Fruit fly (Drosophila melanogaster) whole organism, embryonic: Measurements from ENCODE around the gene CG5180.

Experiments
- Bgb ChIP-seq: fragments of 200-800 bp; sonication (Bioruptor generic); IDR thresholded peaks from 2 replicates; pipeline ENCODE4 v1.3.6; 2022; ENCODE audit warnings: missing biosample characterization, missing genetic modification characterization; ENCODE audit not compliant: partially characterized antibody
- CG10274 ChIP-seq: fragments of 200-800 bp; sonication (Bioruptor generic); optimal IDR thresholded peaks from 3 replicates; lab custom pipeline; 2017; ENCODE audit warnings: missing biosample characterization, mild to moderate bottlenecking, missing genetic modification characterization
- CG10431 ChIP-seq: fragments of 200-800 bp; sonication (Bioruptor generic); optimal IDR thresholded peaks from 3 replicates; lab custom pipeline; 2018; ENCODE audit warnings: missing biosample characterization, mild to moderate bottlenecking, missing genetic modification characterization
- CG12104 ChIP-seq: fragments of 200-800 bp; sonication (Bioruptor generic); optimal IDR thresholded peaks from 3 replicates; lab custom pipeline; 2016; ENCODE audit warnings: missing biosample characterization, missing genetic modification characterization
- CG12391 ChIP-seq: fragments of 200-800 bp; sonication (Bioruptor generic); optimal IDR thresholded peaks from 3 replicates; lab custom pipeline; 2018; ENCODE audit warnings: missing biosample characterization, mild to moderate bottlenecking, missing genetic modification characterization, moderate library complexity
- CG13287 ChIP-seq: fragments of 200-800 bp; sonication (Bioruptor generic); IDR thresholded peaks from 2 replicates; pipeline ENCODE4 v1.3.6; 2022; ENCODE audit warnings: missing biosample characterization, missing genetic modification characterization; ENCODE audit not compliant: partially characterized antibody
- CG13424 ChIP-seq: fragments of 200-800 bp; sonication (Bioruptor generic); optimal IDR thresholded peaks from 2 replicates; lab custom pipeline; 2019; ENCODE audit warnings: missing biosample characterization, mild to moderate bottlenecking, missing genetic modification characterization, moderate library complexity
- CG14860 ChIP-seq: fragments of 200-800 bp; sonication (Bioruptor generic); IDR thresholded peaks from 3 replicates; pipeline ENCODE4 v1.3.6; 2022; ENCODE audit warnings: missing biosample characterization, missing genetic modification characterization; ENCODE audit not compliant: partially characterized antibody
- CG14965 ChIP-seq: fragments of 200-800 bp; sonication (Bioruptor generic); optimal IDR thresholded peaks from 2 replicates; lab custom pipeline; 2016; ENCODE audit warnings: missing biosample characterization, missing genetic modification characterization, borderline replicate concordance
- CG1529 ChIP-seq: fragments of 200-800 bp; sonication (Bioruptor generic); optimal IDR thresholded peaks from 3 replicates; lab custom pipeline; 2018; ENCODE audit warnings: missing biosample characterization, missing genetic modification characterization
- CG15601 ChIP-seq: fragments of 200-800 bp; sonication (Bioruptor generic); optimal IDR thresholded peaks from 3 replicates; lab custom pipeline; 2019; ENCODE audit warnings: missing biosample characterization, mild to moderate bottlenecking, missing genetic modification characterization, moderate library complexity
- CG17912 ChIP-seq: fragments of 200-800 bp; sonication (Bioruptor generic); optimal IDR thresholded peaks from 2 replicates; lab custom pipeline; 2018; ENCODE audit warnings: missing biosample characterization, mild to moderate bottlenecking, missing genetic modification characterization
- CG18764 ChIP-seq: fragments of 200-800 bp; sonication (Bioruptor generic); optimal IDR thresholded peaks from 3 replicates; lab custom pipeline; 2016; ENCODE audit warnings: missing biosample characterization, missing genetic modification characterization
- CG2129 ChIP-seq: fragments of 200-800 bp; sonication (Bioruptor generic); IDR thresholded peaks from 2 replicates; pipeline ENCODE4 v1.3.6; 2022; ENCODE audit warnings: missing biosample characterization, missing genetic modification characterization; ENCODE audit not compliant: partially characterized antibody
- CG2199 ChIP-seq: fragments of 200-800 bp; sonication (Bioruptor generic); IDR thresholded peaks from 3 replicates; pipeline ENCODE4 v1.3.6; 2022; ENCODE audit warnings: missing biosample characterization, missing genetic modification characterization
- CG2875 ChIP-seq: fragments of 200-800 bp; sonication (Bioruptor generic); optimal IDR thresholded peaks from 2 replicates; lab custom pipeline; 2017; ENCODE audit warnings: missing biosample characterization, mild to moderate bottlenecking, missing genetic modification characterization, missing genetic modification reagents
- CG33557 ChIP-seq: fragments of 200-800 bp; sonication (Bioruptor generic); optimal IDR thresholded peaks from 2 replicates; lab custom pipeline; 2019; ENCODE audit warnings: missing biosample characterization, mild to moderate bottlenecking, missing genetic modification characterization, moderate library complexity
- CG34422 ChIP-seq: fragments of 200-800 bp; sonication (Bioruptor generic); IDR thresholded peaks from 3 replicates; pipeline ENCODE4 v1.3.6; 2022; ENCODE audit warnings: missing biosample characterization, missing genetic modification characterization
- CG4707 ChIP-seq: fragments of 200-800 bp; sonication (Bioruptor generic); optimal IDR thresholded peaks from 2 replicates; lab custom pipeline; 2018; ENCODE audit warnings: missing biosample characterization, mild to moderate bottlenecking, missing genetic modification characterization, moderate library complexity
- CG6254 ChIP-seq: fragments of 200-800 bp; sonication (Bioruptor generic); optimal IDR thresholded peaks from 3 replicates; lab custom pipeline; 2017; ENCODE audit warnings: mild to moderate bottlenecking, missing biosample characterization, missing genetic modification reagents, missing genetic modification characterization
- CG7372 ChIP-seq: fragments of 200-800 bp; sonication (Bioruptor generic); IDR thresholded peaks from 2 replicates; pipeline ENCODE4 v1.3.6; 2022; ENCODE audit warnings: missing biosample characterization, missing genetic modification characterization
- CG8388 ChIP-seq: fragments of 200-800 bp; sonication (Bioruptor generic); optimal IDR thresholded peaks from 2 replicates; lab custom pipeline; 2019; ENCODE audit warnings: missing biosample characterization, mild to moderate bottlenecking, missing genetic modification characterization, moderate library complexity
- Dip3 ChIP-seq: fragments of 200-800 bp; sonication (Bioruptor generic); optimal IDR thresholded peaks from 3 replicates; lab custom pipeline; 2016; ENCODE audit warnings: missing biosample characterization, missing genetic modification characterization
- ERR ChIP-seq: fragments of 200-800 bp; sonication (Bioruptor generic); optimal IDR thresholded peaks from 2 replicates; lab custom pipeline; 2016; ENCODE audit warnings: missing biosample characterization, missing genetic modification characterization
- Eip74EF ChIP-seq, 2 experiments: fragments of 200-800 bp in 1 of 2; fragments of >200 bp in 1 of 2; sonication (Bioruptor generic) in 1 of 2; optimal IDR thresholded peaks; 2 replicates each; lab custom pipeline; 2017 to 2019; ENCODE audit warnings: missing biosample characterization in 2 of 2, missing genetic modification characterization in 2 of 2, mild to moderate bottlenecking in 1 of 2, moderate library complexity in 1 of 2
- Fer2 ChIP-seq: fragments of 200-800 bp; sonication (Bioruptor generic); optimal IDR thresholded peaks from 2 replicates; lab custom pipeline; 2018; ENCODE audit warnings: missing biosample characterization, mild to moderate bottlenecking, missing genetic modification characterization, moderate library complexity
- Hmr ChIP-seq: fragments of 200-800 bp; sonication (Bioruptor generic); optimal IDR thresholded peaks from 3 replicates; lab custom pipeline; 2017; ENCODE audit warnings: mild to moderate bottlenecking, missing biosample characterization, missing genetic modification reagents, missing genetic modification characterization
- Hr51 ChIP-seq, 2 experiments: fragments of 200-800 bp; sonication (Bioruptor generic); optimal IDR thresholded peaks; 2 replicates in 1 of 2; 3 replicates in 1 of 2; lab custom pipeline; 2016 to 2018; ENCODE audit warnings: missing biosample characterization in 2 of 2, missing genetic modification characterization in 2 of 2, mild to moderate bottlenecking in 1 of 2, moderate library complexity in 1 of 2
- Mad ChIP-seq: fragments of 200-800 bp; sonication (Bioruptor generic); optimal IDR thresholded peaks from 2 replicates; lab custom pipeline; 2016; ENCODE audit warnings: missing biosample characterization, missing genetic modification characterization
- Optix ChIP-seq: fragments of 200-800 bp; sonication (Bioruptor generic); IDR thresholded peaks from 3 replicates; pipeline ENCODE4 v1.3.6; 2022; ENCODE audit warnings: missing biosample characterization, missing genetic modification characterization
- Xbp1 ChIP-seq: fragments of 200-800 bp; sonication (Bioruptor generic); optimal IDR thresholded peaks from 3 replicates; lab custom pipeline; 2016; ENCODE audit warnings: missing biosample characterization, mild to moderate bottlenecking, missing genetic modification characterization
- amos ChIP-seq: fragments of 200-800 bp; sonication (Bioruptor generic); IDR thresholded peaks from 2 replicates; pipeline ENCODE4 v1.3.6; 2022; ENCODE audit warnings: missing biosample characterization, missing genetic modification characterization; ENCODE audit not compliant: partially characterized antibody
- bcd ChIP-seq: fragments of 200-800 bp; sonication (Bioruptor generic); optimal IDR thresholded peaks from 2 replicates; lab custom pipeline; 2017; ENCODE audit warnings: missing biosample characterization, mild to moderate bottlenecking, missing genetic modification characterization
- bowl ChIP-seq: fragments of 200-800 bp; sonication (Bioruptor generic); IDR thresholded peaks from 2 replicates; pipeline ENCODE4 v1.3.6; 2022; ENCODE audit warnings: missing biosample characterization, missing genetic modification characterization
- chm ChIP-seq: fragments of 200-800 bp; sonication (Bioruptor generic); IDR thresholded peaks from 2 replicates; pipeline ENCODE4 v1.3.6; 2022; ENCODE audit warnings: missing biosample characterization, missing genetic modification characterization
- danr ChIP-seq: fragments of 200-800 bp; sonication (Bioruptor generic); IDR thresholded peaks from 2 replicates; pipeline ENCODE4 v1.3.6; 2022; ENCODE audit warnings: missing biosample characterization, missing genetic modification characterization
- fd3F ChIP-seq: fragments of 200-800 bp; sonication (Bioruptor generic); optimal IDR thresholded peaks from 2 replicates; lab custom pipeline; 2018; ENCODE audit warnings: missing biosample characterization, mild to moderate bottlenecking, missing genetic modification characterization, moderate library complexity
- onecut ChIP-seq: fragments of 200-800 bp; sonication (Bioruptor generic); IDR thresholded peaks from 2 replicates; pipeline ENCODE4 v1.3.6; 2022; ENCODE audit warnings: missing biosample characterization, missing genetic modification characterization
- pan ChIP-seq, 4 experiments: fragments of >200 bp in 3 of 4; fragments of 200-800 bp in 1 of 4; sonication (Bioruptor generic) in 1 of 4; optimal IDR thresholded peaks in 3 of 4; IDR thresholded peaks in 1 of 4; 2 replicates each; pipeline versions ENCODE4 v1.3.6 to Lab custom; 2017 to 2022; ENCODE audit warnings: missing biosample characterization in 2 of 4, missing genetic modification characterization in 2 of 4, mixed read lengths in 1 of 4
- pzg ChIP-seq: fragments of 200-800 bp; sonication (Bioruptor generic); optimal IDR thresholded peaks from 3 replicates; lab custom pipeline; 2018; ENCODE audit warnings: missing biosample characterization, mild to moderate bottlenecking, missing genetic modification characterization, moderate library complexity
- ro ChIP-seq: fragments of 200-800 bp; sonication (Bioruptor generic); IDR thresholded peaks from 2 replicates; pipeline ENCODE4 v1.3.6; 2022; ENCODE audit warnings: missing biosample characterization, missing genetic modification characterization
- shn ChIP-seq: fragments of 200-800 bp; sonication (Bioruptor generic); optimal IDR thresholded peaks from 3 replicates; lab custom pipeline; 2016; ENCODE audit warnings: missing biosample characterization, missing genetic modification characterization
- tio ChIP-seq: fragments of 200-800 bp; sonication (Bioruptor generic); optimal IDR thresholded peaks from 2 replicates; lab custom pipeline; 2017; ENCODE audit warnings: missing biosample characterization, missing genetic modification characterization, inconsistent platforms
- unpg ChIP-seq: fragments of 200-800 bp; sonication (Bioruptor generic); optimal IDR thresholded peaks from 3 replicates; lab custom pipeline; 2018; ENCODE audit warnings: missing biosample characterization, mild to moderate bottlenecking, missing genetic modification characterization, moderate library complexity
- wdn ChIP-seq: fragments of 200-800 bp; sonication (Bioruptor generic); IDR thresholded peaks from 2 replicates; pipeline ENCODE4 v1.3.6; 2022; ENCODE audit warnings: missing biosample characterization, missing genetic modification characterization
- wor ChIP-seq: fragments of 200-800 bp; sonication (Bioruptor generic); IDR thresholded peaks from 2 replicates; pipeline ENCODE4 v1.3.6; 2022; ENCODE audit warnings: missing biosample characterization, missing genetic modification characterization

CG5180 gene

dm6 chr3R:20550632-20551486 is 6.9 kb upstream of the CG5180 start (continued):
- peak; percentile 61 for TF ChIP-seq CG10274 (GFP tag; lab: Kevin White, UChicago)
- TF ChIP-seq CG18764 (GFP tag; lab: Kevin White, UChicago): peak; percentile 49
- peak; percentile 47 for TF ChIP-seq bcd (GFP tag; lab: Kevin White, UChicago)
- peak; percentile 41 for TF ChIP-seq fd3F (GFP tag; lab: Kevin White, UChicago)
- peak; percentile 66 for TF ChIP-seq CG14965 (GFP tag; lab: Kevin White, UChicago)
- TF ChIP-seq CG34422 (GFP tag; lab: Robert Waterston, UW): peak; percentile 52; the same call in 1 of the 3 replicates
- peak; percentile 93 for TF ChIP-seq CG4707 (GFP tag; lab: Kevin White, UChicago)
- TF ChIP-seq bowl (GFP tag; lab: Robert Waterston, UW): no peak
- TF ChIP-seq CG14860 (GFP tag; lab: Robert Waterston, UW): peak; percentile 92
- peak; percentile 33 for TF ChIP-seq Mad (GFP tag; lab: Kevin White, UChicago)
- TF ChIP-seq unpg (GFP tag; lab: Kevin White, UChicago): peak; percentile 73
- no peak for TF ChIP-seq tio (GFP tag; lab: Kevin White, UChicago)
- peak in 1 of 2 experiments; percentile 67 for TF ChIP-seq Eip74EF (GFP tag; optimal IDR thresholded peaks at IDR 0.05; lab: Kevin White, UChicago)
- TF ChIP-seq CG13424 (tag; lab: Kevin White, UChicago): peak; percentile 69
- TF ChIP-seq amos (GFP tag; lab: Robert Waterston, UW): peak; percentile 99
- TF ChIP-seq Hmr: peak; percentile 73
- peak; percentile 80 for TF ChIP-seq CG2129 (GFP tag; lab: Robert Waterston, UW)
- peak; percentile 65 for TF ChIP-seq ERR (GFP tag; lab: Kevin White, UChicago)
- peak; percentile 7 for TF ChIP-seq CG8388 (GFP tag; lab: Kevin White, UChicago)
- TF ChIP-seq CG2199 (GFP tag; lab: Robert Waterston, UW): 0 out of 3 replicates have a peak, but pooled peaks have one; percentile 7
- TF ChIP-seq Bgb (GFP tag; lab: Robert Waterston, UW): peak; percentile 95
- TF ChIP-seq wor: no peak
- no peak for TF ChIP-seq wdn (GFP tag; lab: Robert Waterston, UW)
- peak; percentile 69 for TF ChIP-seq pzg
- peak; percentile 94 for TF ChIP-seq CG33557
- peak; percentile 40 for TF ChIP-seq Dip3
- TF ChIP-seq Xbp1 (GFP tag; lab: Kevin White, UChicago): no peak
- peak; percentile 51 for TF ChIP-seq Fer2
- TF ChIP-seq CG13287 (GFP tag; lab: Robert Waterston, UW): peak; percentile 88
- TF ChIP-seq chm: peak; percentile 85
- TF ChIP-seq CG10431 (GFP tag; lab: Kevin White, UChicago): peak; percentile 88
- no peak for TF ChIP-seq danr (GFP tag; lab: Robert Waterston, UW)
- TF ChIP-seq CG12104 (GFP tag; lab: Kevin White, UChicago): peak; percentile 71
- TF ChIP-seq Optix (GFP tag; lab: Robert Waterston, UW): no peak
- TF ChIP-seq CG1529 (GFP tag; lab: Kevin White, UChicago): peak; percentile 86
- no peak for TF ChIP-seq CG7372 (GFP tag; lab: Robert Waterston, UW)
- no peak for TF ChIP-seq ro
- TF ChIP-seq onecut: peak; percentile 79
- TF ChIP-seq CG12391 (tag; lab: Kevin White, UChicago): peak; percentile 1
- peak; percentile 89 for TF ChIP-seq CG15601
- peak; percentile 90 for TF ChIP-seq CG2875 (GFP tag; lab: Kevin White, UChicago)
- TF ChIP-seq shn (GFP tag; lab: Kevin White, UChicago): peak; percentile 42
- peak; percentile 94 for TF ChIP-seq CG17912
- peak; percentile 69 for TF ChIP-seq CG6254
- TF ChIP-seq pan (optimal IDR thresholded peaks at IDR 0.05; lab: Kevin White, UChicago): no peak
- peak in 1 of 2 experiments; percentile 28 for TF ChIP-seq pan (GFP tag; optimal IDR thresholded peaks at IDR 0.05 in 1 of 2, IDR thresholded peaks at IDR 0.05 in 1 of 2)
- TF ChIP-seq Hr51 (GFP tag; optimal IDR thresholded peaks at IDR 0.05; lab: Kevin White, UChicago): peak; percentile 28 to 44
